Worm (Caenorhabditis elegans) whole organism, mixed stage, embryonic: ENCODE results near the gene B0244.6.

Source experiments
- bed-3 ChIP-seq: fragments of 200-800 bp; sonication (Bioruptor generic); optimal IDR thresholded peaks from 3 replicates; lab custom pipeline; 2018; ENCODE audit warnings: mild to moderate bottlenecking, missing genetic modification characterization, moderate library complexity, missing compliant biosample characterization
- blmp-1 ChIP-seq: fragments of 150-350 bp; optimal IDR thresholded peaks from 2 replicates; lab custom pipeline; 2014; ENCODE audit warnings: missing biosample characterization, missing genetic modification characterization
- ceh-39 ChIP-seq: fragments of 150-350 bp; optimal IDR thresholded peaks from 2 replicates; lab custom pipeline; 2014; ENCODE audit warnings: missing biosample characterization, missing genetic modification characterization
- ceh-43 ChIP-seq: fragments of 200-800 bp; sonication (Bioruptor generic); optimal IDR thresholded peaks from 2 replicates; lab custom pipeline; 2018; ENCODE audit warnings: mild to moderate bottlenecking, missing genetic modification characterization, moderate library complexity, missing compliant biosample characterization
- ceh-83 ChIP-seq: fragments of 200-800 bp; sonication (Bioruptor generic); optimal IDR thresholded peaks from 2 replicates; lab custom pipeline; 2018; ENCODE audit warnings: mild to moderate bottlenecking, missing genetic modification characterization, missing compliant biosample characterization
- ces-1 ChIP-seq: fragments of 150-350 bp; optimal IDR thresholded peaks from 2 replicates; lab custom pipeline; 2014; ENCODE audit warnings: missing biosample characterization, missing genetic modification reagents, missing genetic modification characterization
- cnd-1 ChIP-seq: fragments of 200-800 bp; sonication (Bioruptor generic); optimal IDR thresholded peaks from 2 replicates; lab custom pipeline; 2018; ENCODE audit warnings: mild to moderate bottlenecking, missing genetic modification characterization, missing compliant biosample characterization
- drap-1 ChIP-seq: fragments of 200-800 bp; sonication (Bioruptor generic); optimal IDR thresholded peaks from 3 replicates; lab custom pipeline; 2018; ENCODE audit warnings: mild to moderate bottlenecking, missing genetic modification characterization, missing compliant biosample characterization
- elt-1 ChIP-seq: sonication (generic microtip); optimal IDR thresholded peaks from 2 replicates; lab custom pipeline; 2017; ENCODE audit warnings: missing genetic modification characterization, mild to moderate bottlenecking, missing compliant biosample characterization, antibody characterized with exemption, moderate library complexity, borderline replicate concordance; ENCODE audit not compliant: insufficient read depth
- elt-3 ChIP-seq: fragments of 150-350 bp; optimal IDR thresholded peaks from 2 replicates; lab custom pipeline; 2014; ENCODE audit warnings: missing biosample characterization, missing genetic modification characterization
- flh-1 ChIP-seq: fragments of 200-800 bp; sonication (Bioruptor generic); optimal IDR thresholded peaks from 2 replicates; lab custom pipeline; 2018; ENCODE audit warnings: mild to moderate bottlenecking, missing genetic modification characterization, moderate library complexity, missing compliant biosample characterization
- ham-2 ChIP-seq: fragments of 200-800 bp; sonication (Bioruptor generic); optimal IDR thresholded peaks from 2 replicates; lab custom pipeline; 2018; ENCODE audit warnings: mild to moderate bottlenecking, missing genetic modification characterization, missing compliant biosample characterization
- hlh-1 ChIP-seq: fragments of 150-350 bp; optimal IDR thresholded peaks from 2 replicates; lab custom pipeline; 2014; ENCODE audit warnings: missing biosample characterization, missing genetic modification reagents, missing genetic modification characterization
- lin-13 ChIP-seq: fragments of 150-350 bp; optimal IDR thresholded peaks from 2 replicates; lab custom pipeline; 2014; ENCODE audit warnings: missing biosample characterization, missing genetic modification characterization
- lin-32 ChIP-seq: fragments of 200-800 bp; sonication (Bioruptor generic); optimal IDR thresholded peaks from 2 replicates; lab custom pipeline; 2018; ENCODE audit warnings: mild to moderate bottlenecking, missing genetic modification characterization, missing compliant biosample characterization
- lsy-2 ChIP-seq: fragments of 150-350 bp; optimal IDR thresholded peaks from 2 replicates; lab custom pipeline; 2014; ENCODE audit warnings: missing biosample characterization, missing genetic modification characterization
- mab-5 ChIP-seq: fragments of 150-350 bp; optimal IDR thresholded peaks from 2 replicates; lab custom pipeline; 2014; ENCODE audit warnings: missing biosample characterization, missing genetic modification characterization
- mep-1 ChIP-seq: fragments of 150-350 bp; optimal IDR thresholded peaks from 2 replicates; lab custom pipeline; 2017; ENCODE audit warnings: missing biosample characterization, missing genetic modification reagents, missing genetic modification characterization, inconsistent platforms
- mls-2 ChIP-seq: sonication (generic microtip); optimal IDR thresholded peaks from 2 replicates; lab custom pipeline; 2016; ENCODE audit warnings: mild to moderate bottlenecking, missing genetic modification characterization, moderate library complexity, missing compliant biosample characterization
- nhr-12 ChIP-seq: fragments of 150-350 bp; optimal IDR thresholded peaks from 2 replicates; lab custom pipeline; 2014; ENCODE audit warnings: missing biosample characterization, missing genetic modification characterization
- nhr-2 ChIP-seq: fragments of 150-350 bp; optimal IDR thresholded peaks from 2 replicates; lab custom pipeline; 2014; ENCODE audit warnings: missing biosample characterization, missing genetic modification characterization
- nhr-237 ChIP-seq: fragments of 150-350 bp; optimal IDR thresholded peaks from 2 replicates; lab custom pipeline; 2014; ENCODE audit warnings: missing biosample characterization, missing genetic modification characterization
- nhr-28 ChIP-seq: fragments of 150-350 bp; optimal IDR thresholded peaks from 2 replicates; lab custom pipeline; 2014; ENCODE audit warnings: missing biosample characterization, missing genetic modification characterization
- nhr-76 ChIP-seq: sonication (generic microtip); optimal IDR thresholded peaks from 2 replicates; lab custom pipeline; 2017; ENCODE audit warnings: missing biosample characterization, missing genetic modification characterization
- sem-2 ChIP-seq: fragments of 200-800 bp; sonication (Bioruptor generic); optimal IDR thresholded peaks from 2 replicates; lab custom pipeline; 2018; ENCODE audit warnings: mild to moderate bottlenecking, missing genetic modification characterization, missing compliant biosample characterization
- sptf-1 ChIP-seq: sonication (generic microtip); optimal IDR thresholded peaks from 2 replicates; lab custom pipeline; 2017; ENCODE audit warnings: mild to moderate bottlenecking, missing genetic modification characterization, moderate library complexity, missing compliant biosample characterization
- tbx-8 ChIP-seq: fragments of 200-800 bp; sonication (Bioruptor generic); optimal IDR thresholded peaks from 2 replicates; lab custom pipeline; 2018; ENCODE audit warnings: mild to moderate bottlenecking, missing genetic modification characterization, moderate library complexity, missing compliant biosample characterization
- unc-120 ChIP-seq: sonication (generic microtip); optimal IDR thresholded peaks from 2 replicates; lab custom pipeline; 2017; ENCODE audit warnings: missing genetic modification characterization, missing compliant biosample characterization; ENCODE audit not compliant: poor library complexity, severe bottlenecking
- unc-39 ChIP-seq: fragments of 150-350 bp; optimal IDR thresholded peaks from 2 replicates; lab custom pipeline; 2014; ENCODE audit warnings: missing biosample characterization, missing genetic modification characterization
- unc-62 ChIP-seq: fragments of 150-350 bp; optimal IDR thresholded peaks from 2 replicates; lab custom pipeline; 2014; ENCODE audit warnings: missing biosample characterization, missing genetic modification reagents, missing genetic modification characterization
- zip-8 ChIP-seq: fragments of 150-350 bp; optimal IDR thresholded peaks from 2 replicates; lab custom pipeline; 2014; ENCODE audit warnings: missing biosample characterization, missing genetic modification characterization
- ztf-11 ChIP-seq: fragments of 150-350 bp; optimal IDR thresholded peaks from 2 replicates; lab custom pipeline; 2014; ENCODE audit warnings: missing biosample characterization, missing genetic modification characterization

B0244.6 gene

DNA sequence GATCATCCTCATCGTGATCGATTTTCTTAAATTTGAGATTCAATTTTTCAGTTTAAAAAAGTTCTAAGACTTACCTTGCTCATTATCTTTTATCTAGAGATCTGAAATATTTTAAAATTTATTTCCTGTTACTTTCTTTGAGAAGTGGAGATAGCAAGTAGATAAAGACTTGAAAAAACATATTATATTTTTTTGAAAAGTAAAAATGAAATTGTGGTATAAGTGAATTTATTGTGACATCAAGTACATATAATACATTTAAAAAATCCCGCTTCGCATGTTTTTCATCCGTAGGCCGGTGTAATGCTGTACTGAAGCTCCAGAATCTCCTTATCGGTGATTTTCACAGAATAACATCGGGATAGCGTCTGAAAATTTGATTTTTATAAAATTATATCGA, 40.5 kb upstream of the B0244.6 start, which contains the start of gene B0336.7:
TSS of gene B0336.7 (minus strand) at position 101 of the 400 bp plus-strand sequence.
- no peak for TF ChIP-seq nhr-76 (tag; lab: Kevin White, UChicago)
- no peak for TF ChIP-seq flh-1 (GFP tag; lab: Kevin White, UChicago)
- TF ChIP-seq ceh-83, result no peak
- no peak for TF ChIP-seq tbx-8 (GFP tag; lab: Kevin White, UChicago)
- no peak for TF ChIP-seq mep-1 (tag; lab: Kevin White, UChicago)
- TF ChIP-seq nhr-12 (tag; lab: Kevin White, UChicago), result no peak
- no peak for TF ChIP-seq ztf-11 (tag; lab: Kevin White, UChicago)
- no peak for TF ChIP-seq unc-120 (tag; lab: Kevin White, UChicago)
- no peak for TF ChIP-seq drap-1 (GFP tag; lab: Kevin White, UChicago)
- TF ChIP-seq nhr-28, result no peak
- no peak for TF ChIP-seq zip-8 (tag; lab: Kevin White, UChicago)
- TF ChIP-seq bed-3, result no peak
- no peak for TF ChIP-seq mls-2 (tag; lab: Kevin White, UChicago)
- no peak for TF ChIP-seq nhr-237 (tag; lab: Kevin White, UChicago)

DNA sequence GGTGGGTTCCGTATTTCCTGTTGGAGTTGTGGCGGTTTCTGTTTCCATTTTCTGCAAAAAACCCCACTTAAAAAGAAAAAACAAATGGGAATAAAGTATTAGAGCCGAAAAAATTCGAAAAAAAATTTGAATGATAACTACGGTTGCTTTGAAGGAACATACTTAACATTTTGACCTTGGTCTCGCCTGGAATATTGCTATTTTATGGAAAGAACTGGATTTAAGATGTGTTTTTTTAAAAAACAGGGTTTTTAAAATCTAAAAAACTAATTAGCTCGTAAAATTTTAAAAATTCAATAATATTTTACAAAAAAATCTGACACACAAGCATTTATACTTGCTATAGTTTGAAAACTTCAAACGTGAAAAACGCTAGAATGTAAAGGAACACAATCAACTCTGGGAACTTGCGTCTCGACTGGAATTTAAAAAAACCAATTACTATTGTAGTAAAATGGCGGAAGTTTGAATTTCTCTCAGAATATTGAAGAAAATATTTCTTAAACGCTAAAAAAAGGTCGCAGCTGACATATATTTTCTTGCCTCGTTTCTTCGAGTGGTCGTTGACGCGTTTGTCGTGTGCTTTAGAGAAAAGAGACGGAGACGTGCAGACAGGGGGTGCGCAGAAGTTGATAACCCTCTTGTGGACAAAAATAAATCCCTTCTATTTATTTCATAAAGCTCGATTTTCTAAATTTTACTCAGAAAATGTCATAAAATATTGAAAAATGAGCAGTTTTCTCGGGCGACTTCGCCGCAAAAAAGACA, 39.7 kb upstream of the B0244.6 start, which contains the start of the genes lgg-3 and rgs-5:
TSS of gene lgg-3 (minus strand) at position 51 of the 768 bp plus-strand sequence.
TSS of gene rgs-5 (plus strand) at position 593 of the 768 bp plus-strand sequence.
- TF ChIP-seq cnd-1 (tag; lab: Kevin White, UChicago) (no peak), zip-8 (tag; lab: Kevin White, UChicago) (no peak), ces-1 (GFP tag; lab: Kevin White, UChicago) (peak; percentile 34), nhr-28 (no peak), lsy-2 (tag; lab: Kevin White, UChicago) (peak; percentile 31), hlh-1 (peak; percentile 34), mep-1 (tag; lab: Kevin White, UChicago) (peak; percentile 64)

DNA sequence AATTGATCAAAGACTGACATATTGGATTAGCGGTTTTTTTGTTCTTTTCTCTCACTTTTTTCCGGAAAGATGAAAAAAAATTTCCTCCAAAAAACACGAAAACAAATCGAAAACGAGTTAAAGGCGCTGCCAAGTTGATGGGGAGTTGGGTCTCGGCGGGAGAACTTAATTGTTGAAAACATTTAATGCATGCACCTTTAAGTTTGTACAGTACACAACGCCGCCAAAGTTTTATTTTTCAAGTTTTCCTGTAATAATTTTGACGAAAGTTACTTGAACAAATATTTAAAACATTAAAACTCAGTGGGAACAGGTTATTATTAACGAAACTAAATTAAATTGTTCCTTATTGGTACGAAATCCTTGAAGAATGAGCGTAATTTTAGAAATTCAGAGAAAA, 36.3 kb upstream of the B0244.6 start:
- no peak for TF ChIP-seq nhr-28
- no peak for TF ChIP-seq unc-120 (tag; lab: Kevin White, UChicago)
- TF ChIP-seq ceh-39 (tag; lab: Kevin White, UChicago), result no peak
- no peak for TF ChIP-seq ham-2
- no peak for TF ChIP-seq lin-32 (GFP tag; lab: Kevin White, UChicago)
- TF ChIP-seq elt-3, result no peak
- TF ChIP-seq nhr-76 (tag; lab: Kevin White, UChicago), result no peak
- no peak for TF ChIP-seq unc-62
- TF ChIP-seq flh-1 (GFP tag; lab: Kevin White, UChicago), result no peak
- TF ChIP-seq nhr-2 (tag; lab: Kevin White, UChicago), result no peak
- TF ChIP-seq lsy-2 (tag; lab: Kevin White, UChicago), result no peak
- TF ChIP-seq sem-2, result no peak
- no peak for TF ChIP-seq mab-5 (tag; lab: Kevin White, UChicago)
- no peak for TF ChIP-seq elt-1 (tag; lab: Kevin White, UChicago)
- no peak for TF ChIP-seq blmp-1 (tag; lab: Kevin White, UChicago)
- no peak for TF ChIP-seq tbx-8 (GFP tag; lab: Kevin White, UChicago)
- TF ChIP-seq sptf-1 (tag; lab: Kevin White, UChicago), result no peak
- TF ChIP-seq unc-39 (tag; lab: Kevin White, UChicago), result no peak
- TF ChIP-seq, all 35 proteins: peak for 0

- TF ChIP-seq mab-5 (tag; lab: Kevin White, UChicago) (no peak), ceh-39 (tag; lab: Kevin White, UChicago) (no peak), blmp-1 (tag; lab: Kevin White, UChicago) (no peak), bed-3 (no peak), ceh-43 (GFP tag; lab: Kevin White, UChicago) (no peak), unc-120 (tag; lab: Kevin White, UChicago) (no peak), tbx-8 (GFP tag; lab: Kevin White, UChicago) (no peak), hlh-1 (no peak), lin-13 (tag; lab: Kevin White, UChicago) (no peak), sptf-1 (tag; lab: Kevin White, UChicago) (no peak), lsy-2 (tag; lab: Kevin White, UChicago) (no peak), cnd-1 (tag; lab: Kevin White, UChicago) (no peak), ham-2 (no peak), elt-1 (tag; lab: Kevin White, UChicago) (no peak)
Observed at ce11 chrIII:5705228-5705888, 32.5 kb upstream of the B0244.6 start, which contains the start of gene swp-1. swp-1 (minus strand) TSS chrIII:5705525.
